Worm (Caenorhabditis elegans) whole organism, L1 larva: ENCODE measurements around the gene F31E3.6.

ENCODE experiments used
- alr-1 ChIP-seq: fragments of 200-800 bp; sonication (Bioruptor generic); optimal IDR thresholded peaks from 2 replicates; lab custom pipeline; 2018; ENCODE audit warnings: borderline replicate concordance, mild to moderate bottlenecking, missing genetic modification characterization, missing compliant biosample characterization
- aly-2 ChIP-seq: fragments of 150-350 bp; optimal IDR thresholded peaks from 2 replicates; lab custom pipeline; 2014; ENCODE audit warnings: missing biosample characterization, missing genetic modification characterization
- elt-3 ChIP-seq, 6 experiments: fragments of 150-350 bp in 1 of 6; sonication (generic microtip); optimal IDR thresholded peaks; 2 replicates each; lab custom pipeline; 2017 to 2018; ENCODE audit warnings: missing biosample characterization in 6 of 6, missing genetic modification characterization in 6 of 6, inconsistent platforms in 1 of 6
- lin-39 ChIP-seq: fragments of 150-350 bp; optimal IDR thresholded peaks from 2 replicates; lab custom pipeline; 2014; ENCODE audit warnings: missing biosample characterization, missing genetic modification reagents, missing genetic modification characterization
- nhr-12 ChIP-seq: sonication (generic microtip); optimal IDR thresholded peaks from 2 replicates; lab custom pipeline; 2017; ENCODE audit warnings: missing biosample characterization, missing genetic modification characterization
- snpc-4 ChIP-seq: fragments of 150-350 bp; optimal IDR thresholded peaks from 2 replicates; lab custom pipeline; 2014; ENCODE audit warnings: missing biosample characterization, missing genetic modification characterization
- swsn-7 ChIP-seq: sonication (generic microtip); optimal IDR thresholded peaks from 2 replicates; lab custom pipeline; 2016; ENCODE audit warnings: missing genetic modification characterization, missing compliant biosample characterization
- zip-4 ChIP-seq: fragments of 200-800 bp; sonication (Bioruptor generic); optimal IDR thresholded peaks from 2 replicates; lab custom pipeline; 2018; ENCODE audit warnings: mild to moderate bottlenecking, missing genetic modification characterization, moderate library complexity, missing compliant biosample characterization

- no peak for TF ChIP-seq snpc-4 (tag; lab: Kevin White, UChicago)
- no peak for TF ChIP-seq aly-2
- TF ChIP-seq lin-39 (tag; lab: Kevin White, UChicago) = no peak
- no peak for TF ChIP-seq elt-3 (tag; optimal IDR thresholded peaks at IDR 0.05; lab: Kevin White, UChicago)
- TF ChIP-seq alr-1 (tag; lab: Kevin White, UChicago) = no peak
- TF ChIP-seq zip-4 (GFP tag; lab: Kevin White, UChicago) = no peak
- no peak for TF ChIP-seq swsn-7 (tag; lab: Kevin White, UChicago)
- TF ChIP-seq nhr-12 (tag; lab: Kevin White, UChicago) = no peak
Observed at ce11 chrIII:6947896-6948295, 34.0 kb upstream of the F31E3.6 start.
